Fruit fly (Drosophila melanogaster): Measurements from ENCODE around the gene CG33303.

The CG33303 gene

DNA sequence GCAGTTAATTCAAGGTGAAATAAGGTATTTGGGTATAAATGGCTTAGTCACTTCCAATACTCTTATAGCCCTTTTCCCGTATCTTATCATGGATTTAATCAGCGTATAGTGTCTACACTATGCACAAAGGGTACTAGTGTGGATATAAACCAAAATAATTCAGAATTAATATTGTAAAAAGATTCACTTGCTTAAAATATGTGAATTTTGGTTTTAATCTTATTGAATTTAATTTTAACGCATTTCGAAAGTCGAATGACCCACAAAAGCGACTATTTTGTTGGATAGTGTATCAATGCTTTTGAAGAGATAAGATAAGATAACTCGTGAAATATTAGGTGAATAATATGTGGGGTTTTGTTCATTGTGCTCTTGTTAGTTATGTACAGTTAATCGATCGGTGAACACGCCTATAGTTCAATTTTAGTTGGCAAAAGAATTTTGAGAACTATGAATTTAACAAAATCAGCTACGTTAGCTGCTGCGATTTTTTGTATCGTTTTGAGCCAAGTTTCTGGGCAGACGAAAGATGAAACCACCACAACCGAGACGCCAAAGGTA lies 6.4 kb upstream of the CG33303 start, which contains the start of gene CG5096 (continued):
- TF ChIP-seq NK7.1 (GFP tag; optimal IDR thresholded peaks at IDR 0.05): peak; percentile 52
- TF ChIP-seq ATbp (GFP tag; optimal IDR thresholded peaks at IDR 0.05): peak; percentile 82
- peak; percentile 94 for TF ChIP-seq CG7839 (tag; optimal IDR thresholded peaks at IDR 0.05)
- TF ChIP-seq az2 (GFP tag; optimal IDR thresholded peaks at IDR 0.05): peak; percentile 79
- TF ChIP-seq Hr51 (GFP tag; optimal IDR thresholded peaks at IDR 0.05): peak; percentile 58 to 93
- peak; percentile 90 for TF ChIP-seq gro (GFP tag; optimal IDR thresholded peaks at IDR 0.05)
- TF ChIP-seq CG8290 (GFP tag; optimal IDR thresholded peaks at IDR 0.05): no peak
- TF ChIP-seq CG8290 (tag; optimal IDR thresholded peaks at IDR 0.05): peak in 1 of 2 experiments; percentile 92
- TF ChIP-seq pan (optimal IDR thresholded peaks at IDR 0.05): no peak
- peak in 1 of 2 experiments; percentile 91 for TF ChIP-seq pan (GFP tag; optimal IDR thresholded peaks at IDR 0.05 in 1 of 2, IDR thresholded peaks at IDR 0.05 in 1 of 2)
- TF ChIP-seq Abd-B (GFP tag; optimal IDR thresholded peaks at IDR 0.05): no peak
- peak; percentile 16 for TF ChIP-seq CG15073 (GFP tag; optimal IDR thresholded peaks at IDR 0.05)
- peak; percentile 78 for TF ChIP-seq Camta (GFP tag; optimal IDR thresholded peaks at IDR 0.05)
- TF ChIP-seq Aef1 (GFP tag; IDR thresholded peaks at IDR 0.05): peak; percentile 88
- peak; percentile 41 for TF ChIP-seq btn (GFP tag; optimal IDR thresholded peaks at IDR 0.05)
- no peak for TF ChIP-seq ab (GFP tag; optimal IDR thresholded peaks at IDR 0.05)
- peak; percentile 87 for TF ChIP-seq CG14050 (GFP tag; IDR thresholded peaks at IDR 0.05)
- peak; percentile 49 for TF ChIP-seq CG3407 (GFP tag; optimal IDR thresholded peaks at IDR 0.05)
- TF ChIP-seq HLHmδ (GFP tag; optimal IDR thresholded peaks at IDR 0.05): no peak
- TF ChIP-seq CG31388 (GFP tag; optimal IDR thresholded peaks at IDR 0.05): peak; percentile 21
- peak; percentile 94 for TF ChIP-seq tap (tag; optimal IDR thresholded peaks at IDR 0.05)
- TF ChIP-seq lab (GFP tag; optimal IDR thresholded peaks at IDR 0.05): peak; percentile 97
- TF ChIP-seq BtbVII (GFP tag; optimal IDR thresholded peaks at IDR 0.05): peak; percentile 90
- TF ChIP-seq shn (GFP tag; optimal IDR thresholded peaks at IDR 0.05): peak; percentile 18
- TF ChIP-seq CG2712 (tag; optimal IDR thresholded peaks at IDR 0.05): peak; percentile 90
- no peak for TF ChIP-seq Trl (optimal IDR thresholded peaks at IDR 0.05)
- peak; percentile 74 for TF ChIP-seq Trl (GFP tag; optimal IDR thresholded peaks at IDR 0.05)
- TF ChIP-seq jing (GFP tag; optimal IDR thresholded peaks at IDR 0.05): peak; percentile 55
- peak; percentile 83 for TF ChIP-seq CG34376 (GFP tag; optimal IDR thresholded peaks at IDR 0.05)
- TF ChIP-seq CG5953 (GFP tag; IDR thresholded peaks at IDR 0.05): peak; percentile 82
- TF ChIP-seq Gsc (GFP tag; IDR thresholded peaks at IDR 0.05): no peak
- TF ChIP-seq CG9609 (GFP tag; optimal IDR thresholded peaks at IDR 0.05): peak; percentile 53
- peak; percentile 82 for TF ChIP-seq CG8388 (GFP tag; optimal IDR thresholded peaks at IDR 0.05)
- peak in 1 of 2 experiments; percentile 37 for TF ChIP-seq crp (GFP tag; optimal IDR thresholded peaks at IDR 0.05)
- peak; percentile 96 for TF ChIP-seq CG13894 (tag; optimal IDR thresholded peaks at IDR 0.05)
- TF ChIP-seq CG4707 (GFP tag; optimal IDR thresholded peaks at IDR 0.05): peak; percentile 64
- TF ChIP-seq tna (GFP tag; IDR thresholded peaks at IDR 0.05; ENCODE audit: partially characterized antibody): no peak
- TF ChIP-seq CG15269 (tag; optimal IDR thresholded peaks at IDR 0.05): peak; percentile 95
- no peak for TF ChIP-seq pfk (GFP tag; optimal IDR thresholded peaks at IDR 0.05)
- TF ChIP-seq Blimp-1 (GFP tag; optimal IDR thresholded peaks at IDR 0.05): peak; percentile 85
- no peak for TF ChIP-seq sna (GFP tag; IDR thresholded peaks at IDR 0.05; ENCODE audit: partially characterized antibody)
- TF ChIP-seq sqz (GFP tag; optimal IDR thresholded peaks at IDR 0.05): peak; percentile 61
- TF ChIP-seq HHEX (GFP tag; optimal IDR thresholded peaks at IDR 0.05): peak; percentile 90
- TF ChIP-seq hth (optimal IDR thresholded peaks at IDR 0.05): no peak
- peak; percentile 77; the same call in 2 of the 3 replicates for TF ChIP-seq ase (GFP tag; IDR thresholded peaks at IDR 0.05)
- no peak for TF ChIP-seq br (optimal IDR thresholded peaks at IDR 0.05)
- TF ChIP-seq Ravus (GFP tag; IDR thresholded peaks at IDR 0.05): peak; percentile 60
- peak; percentile 87 for TF ChIP-seq CG18262 (tag; optimal IDR thresholded peaks at IDR 0.05)
- TF ChIP-seq CG13296 (GFP tag; optimal IDR thresholded peaks at IDR 0.05): peak; percentile 94
- peak; percentile 83 for TF ChIP-seq chm (GFP tag; IDR thresholded peaks at IDR 0.05)
- peak; percentile 38 for TF ChIP-seq Sry-δ (GFP tag; optimal IDR thresholded peaks at IDR 0.05)

All from whole organism, embryonic.